Fruit fly (Drosophila melanogaster): ENCODE data around the gene CG31089.

The CG31089 gene

DNA sequence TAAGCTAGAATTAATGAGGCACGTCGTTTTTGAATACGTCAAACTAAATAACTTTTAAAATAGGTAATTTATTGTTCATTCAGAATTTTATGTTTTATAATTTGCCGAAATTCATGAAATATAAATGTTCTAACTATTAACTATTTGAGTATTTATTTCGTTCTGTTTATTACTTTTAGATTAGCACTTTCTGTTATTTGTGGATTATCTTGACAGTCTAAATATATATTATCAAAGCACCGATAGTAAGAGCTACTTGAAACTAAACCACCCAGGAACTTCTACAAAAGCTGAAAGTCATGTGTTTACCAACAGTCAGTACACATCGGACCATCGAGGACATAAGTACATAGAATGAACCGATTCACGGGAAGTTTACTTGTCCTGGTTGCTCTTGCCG, at the start of gene CG31089:
CG31089 (plus strand) TSS at position 301 of the 400 bp plus-strand sequence.
- TF ChIP-seq Pif1A (GFP tag; optimal IDR thresholded peaks at IDR 0.05) (no peak), CG32121 (GFP tag; IDR thresholded peaks at IDR 0.05) (no peak), CG8301 (tag; optimal IDR thresholded peaks at IDR 0.05) (no peak), EcR (GFP tag; optimal IDR thresholded peaks at IDR 0.05) (no peak), CG34367 (tag; optimal IDR thresholded peaks at IDR 0.05) (no peak), CG17806 (tag; optimal IDR thresholded peaks at IDR 0.05) (no peak), CG13204 (GFP tag; optimal IDR thresholded peaks at IDR 0.05) (no peak), CG10348 (GFP tag; IDR thresholded peaks at IDR 0.05) (no peak), fd96Ca (GFP tag; IDR thresholded peaks at IDR 0.05) (no peak), CG12605 (GFP tag; IDR thresholded peaks at IDR 0.05) (no peak), D1 (tag; optimal IDR thresholded peaks at IDR 0.05) (no peak), CG8159 (tag; optimal IDR thresholded peaks at IDR 0.05) (no peak), CG15710 (tag; optimal IDR thresholded peaks at IDR 0.05) (no peak)

DNA sequence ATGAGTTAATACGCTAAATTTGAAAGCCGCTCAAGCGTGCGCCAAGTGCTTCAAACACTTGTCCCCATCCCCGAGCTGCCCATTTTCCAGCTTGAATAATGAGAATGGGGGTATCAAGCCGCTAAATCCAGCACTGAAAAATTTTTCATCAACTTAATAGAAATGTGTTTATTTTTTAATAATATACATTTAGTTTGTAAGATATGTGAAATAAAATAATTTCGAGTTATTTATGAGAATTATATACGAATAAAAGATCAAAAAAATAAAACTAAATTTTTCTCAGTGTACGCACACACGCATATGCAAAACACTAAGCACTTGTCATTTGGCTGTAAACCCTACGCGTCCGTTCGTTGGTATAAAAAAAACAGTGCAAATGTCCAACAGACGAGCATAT, 47.6 kb upstream of the CG31089 start:
- TF ChIP-seq CG32121 (GFP tag; IDR thresholded peaks at IDR 0.05) (0 out of 2 replicates have a peak, but pooled peaks have one; percentile 26), CG17806 (tag; optimal IDR thresholded peaks at IDR 0.05) (peak; percentile 38), CG34367 (tag; optimal IDR thresholded peaks at IDR 0.05) (no peak), CG15710 (tag; optimal IDR thresholded peaks at IDR 0.05) (peak; percentile 0), Ets98B (GFP tag; IDR thresholded peaks at IDR 0.05) (0 out of 2 replicates have a peak, but pooled peaks have one; percentile 14), CG8159 (tag; optimal IDR thresholded peaks at IDR 0.05) (peak; percentile 31), CG13204 (GFP tag; optimal IDR thresholded peaks at IDR 0.05) (no peak)

- peak; percentile 9 for TF ChIP-seq CG8301 (tag; optimal IDR thresholded peaks at IDR 0.05)
- TF ChIP-seq rn (GFP tag; IDR thresholded peaks at IDR 0.05) = no peak
- peak; percentile 49 for TF ChIP-seq CG8159 (tag; optimal IDR thresholded peaks at IDR 0.05)
- peak; percentile 39 for TF ChIP-seq CG14655 (GFP tag; optimal IDR thresholded peaks at IDR 0.05)
- no peak for TF ChIP-seq CG34367 (tag; optimal IDR thresholded peaks at IDR 0.05)
Observed at dm6 chr3R:25855594-25856305, 46.7 kb upstream of the CG31089 start, which contains the start of gene CG5890. Gene CG5890 (plus strand): TSS chr3R:25856154.

DNA sequence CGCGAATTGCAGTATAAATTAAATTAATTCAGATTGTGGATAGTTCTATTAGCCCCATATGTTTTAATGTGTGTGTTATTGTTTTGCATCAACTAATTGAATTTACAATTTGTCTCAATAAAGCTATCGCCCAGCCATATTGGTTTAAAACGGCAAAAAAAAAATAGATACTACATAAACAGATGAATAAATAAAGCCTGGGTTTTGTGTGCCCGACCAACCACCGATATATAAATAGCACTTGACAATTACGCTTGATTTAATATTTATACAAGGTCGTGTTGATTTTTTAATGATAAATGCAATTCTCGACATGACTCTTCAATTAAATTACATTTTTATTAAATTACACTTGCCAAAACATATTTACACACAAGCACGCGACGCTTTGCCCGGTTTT, 32.1 kb upstream of the CG31089 start:
- TF ChIP-seq Snoo (tag; optimal IDR thresholded peaks at IDR 0.05) (no peak), CG32121 (GFP tag; IDR thresholded peaks at IDR 0.05) (no peak), gl (tag; optimal IDR thresholded peaks at IDR 0.05) (no peak), CG13204 (GFP tag; optimal IDR thresholded peaks at IDR 0.05) (no peak), CG12605 (GFP tag; IDR thresholded peaks at IDR 0.05) (no peak), D1 (tag; optimal IDR thresholded peaks at IDR 0.05) (no peak), CG4496 (GFP tag; IDR thresholded peaks at IDR 0.05) (no peak), Pif1B (GFP tag; optimal IDR thresholded peaks at IDR 0.05) (no peak)

dm6 chr3R:25876639-25877038, 25.8 kb upstream of the CG31089 start:
- TF ChIP-seq CG32121 (GFP tag; IDR thresholded peaks at IDR 0.05) (no peak), CG12605 (GFP tag; IDR thresholded peaks at IDR 0.05) (no peak), EcR (GFP tag; optimal IDR thresholded peaks at IDR 0.05) (no peak), CG4496 (GFP tag; IDR thresholded peaks at IDR 0.05) (no peak), CG34367 (tag; optimal IDR thresholded peaks at IDR 0.05) (no peak), CG13204 (GFP tag; optimal IDR thresholded peaks at IDR 0.05) (no peak), CG9948 (tag; optimal IDR thresholded peaks at IDR 0.05) (no peak), CG17806 (tag; optimal IDR thresholded peaks at IDR 0.05) (no peak), CG14655 (GFP tag; optimal IDR thresholded peaks at IDR 0.05) (no peak), Ets98B (GFP tag; IDR thresholded peaks at IDR 0.05) (no peak), rn (GFP tag; IDR thresholded peaks at IDR 0.05) (no peak), Snoo (tag; optimal IDR thresholded peaks at IDR 0.05) (no peak), D1 (tag; optimal IDR thresholded peaks at IDR 0.05) (no peak), CG15710 (tag; optimal IDR thresholded peaks at IDR 0.05) (no peak), CG8159 (tag; optimal IDR thresholded peaks at IDR 0.05) (no peak)

DNA sequence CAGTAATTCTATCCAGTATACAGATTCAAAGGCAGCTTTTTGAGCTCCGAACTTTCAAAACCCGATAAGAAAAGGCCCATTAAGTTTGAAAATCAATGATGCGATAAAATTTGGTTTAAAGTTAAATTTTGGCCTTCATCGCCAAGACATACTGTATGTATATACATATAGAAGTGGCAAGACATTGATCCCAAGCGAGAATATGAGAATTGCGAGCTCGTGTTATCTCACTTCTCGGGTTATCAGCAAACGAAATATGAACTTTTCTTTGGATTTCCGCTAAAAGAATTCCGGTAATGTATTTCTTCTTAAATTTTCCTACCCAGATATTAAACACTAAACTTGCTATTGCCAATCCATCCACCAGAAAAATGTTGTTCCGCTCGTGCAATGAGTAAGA, 25.4 kb upstream of the CG31089 start:
- peak; percentile 78 for TF ChIP-seq EcR (GFP tag; optimal IDR thresholded peaks at IDR 0.05)
- TF ChIP-seq CG8301 (tag; optimal IDR thresholded peaks at IDR 0.05) = no peak
- TF ChIP-seq CG10348 (GFP tag; IDR thresholded peaks at IDR 0.05) = no peak
- no peak for TF ChIP-seq D1 (tag; optimal IDR thresholded peaks at IDR 0.05)

dm6 chr3R:25879324-25879766, 23.1 kb upstream of the CG31089 start:
- TF ChIP-seq CG10348 (GFP tag; IDR thresholded peaks at IDR 0.05) (no peak), CG8159 (tag; optimal IDR thresholded peaks at IDR 0.05) (peak; percentile 19), CG13204 (GFP tag; optimal IDR thresholded peaks at IDR 0.05) (no peak), rn (GFP tag; IDR thresholded peaks at IDR 0.05) (peak; percentile 13; the same call in 1 of the 2 replicates), CG8301 (tag; optimal IDR thresholded peaks at IDR 0.05) (peak; percentile 73), CG14655 (GFP tag; optimal IDR thresholded peaks at IDR 0.05) (peak; percentile 68), Snoo (tag; optimal IDR thresholded peaks at IDR 0.05) (no peak), CG15710 (tag; optimal IDR thresholded peaks at IDR 0.05) (no peak), CG4496 (GFP tag; IDR thresholded peaks at IDR 0.05) (no peak; the same call in 1 of the 3 replicates), Pif1A (GFP tag; optimal IDR thresholded peaks at IDR 0.05) (peak; percentile 38), fd96Ca (GFP tag; IDR thresholded peaks at IDR 0.05) (no peak), CG12605 (GFP tag; IDR thresholded peaks at IDR 0.05) (peak; percentile 49; the same call in 1 of the 2 replicates), gl (tag; optimal IDR thresholded peaks at IDR 0.05) (no peak), EcR (GFP tag; optimal IDR thresholded peaks at IDR 0.05) (no peak), CG32121 (GFP tag; IDR thresholded peaks at IDR 0.05) (peak; percentile 70), CG9948 (tag; optimal IDR thresholded peaks at IDR 0.05) (no peak), D1 (tag; optimal IDR thresholded peaks at IDR 0.05) (no peak), CG17806 (tag; optimal IDR thresholded peaks at IDR 0.05) (peak; percentile 1), CG34367 (tag; optimal IDR thresholded peaks at IDR 0.05) (no peak), Pif1B (GFP tag; optimal IDR thresholded peaks at IDR 0.05) (no peak), Ets98B (GFP tag; IDR thresholded peaks at IDR 0.05) (peak; percentile 82)

Data from whole organism, pupa.